Fruit fly (Drosophila melanogaster): Measurements from ENCODE around the gene CCT3.

dm6 chr3R:16615009-16615408, 32.4 kb upstream of the CCT3 start, which contains the start of gene CG17562:
- TF ChIP-seq Crg-1 (GFP tag; optimal IDR thresholded peaks at IDR 0.05) (no peak), pad (GFP tag; optimal IDR thresholded peaks at IDR 0.05) (no peak)
